Worm (Caenorhabditis elegans): ENCODE data around the gene rrf-3.

Gene rrf-3

ce11 chrII:8204039-8204438, 41.8 kb downstream of the rrf-3 start, which contains the start of gene col-76 (continued):
- TF ChIP-seq F44E2.7 (GFP tag; IDR thresholded peaks at IDR 0.05), result no peak

- TF ChIP-seq nhr-28 (tag; optimal IDR thresholded peaks at IDR 0.05), result peak; percentile 59
- TF ChIP-seq daf-16 (GFP tag; optimal IDR thresholded peaks at IDR 0.05), result no peak
- peak; percentile 2 for TF ChIP-seq daf-16 (tag; optimal IDR thresholded peaks at IDR 0.05)
- TF ChIP-seq mep-1 (tag; optimal IDR thresholded peaks at IDR 0.05), result no peak
- TF ChIP-seq pqm-1 (tag; optimal IDR thresholded peaks at IDR 0.05), result peak; percentile 40
- no peak for TF ChIP-seq sdz-12 (GFP tag; optimal IDR thresholded peaks at IDR 0.05)
Measured at ce11 chrII:8205612-8206011, 43.3 kb downstream of the rrf-3 start.

DNA sequence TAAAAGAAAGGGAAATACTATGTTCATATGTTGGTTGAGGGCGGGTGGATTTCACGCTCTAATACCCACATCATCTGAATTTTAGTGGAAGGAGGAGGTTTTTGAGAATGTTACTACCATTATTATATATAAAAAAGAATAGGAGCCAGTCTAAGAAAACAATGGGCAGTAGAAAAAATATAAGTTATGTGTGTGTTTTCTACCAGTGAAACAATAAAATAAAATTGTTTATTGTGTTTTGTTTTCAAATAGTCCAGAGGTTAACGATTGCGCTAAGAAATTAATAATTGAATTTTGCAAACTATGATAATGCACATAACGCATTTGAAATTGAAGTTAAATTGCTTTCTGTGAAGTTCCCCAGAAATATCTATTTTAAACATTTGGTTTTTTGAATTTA, 47.2 kb downstream of the rrf-3 start, which contains the start of gene M110.8:
M110.8 (minus strand) TSS at position 101 of the 400 bp plus-strand sequence.
- TF ChIP-seq lin-13 (GFP tag; optimal IDR thresholded peaks at IDR 0.05) (no peak), skn-1 (tag; optimal IDR thresholded peaks at IDR 0.05) (no peak), ztf-11 (tag; optimal IDR thresholded peaks at IDR 0.05) (no peak), php-3 (GFP tag; IDR thresholded peaks at IDR 0.05) (no peak), lin-39 (tag; optimal IDR thresholded peaks at IDR 0.05) (no peak), nhr-10 (tag; optimal IDR thresholded peaks at IDR 0.05) (no peak), ama-1 (optimal IDR thresholded peaks at IDR 0.05) (no peak), nhr-25 (tag; optimal IDR thresholded peaks at IDR 0.05; ENCODE audit: borderline replicate concordance, insufficient read depth) (no peak), spr-1 (tag; optimal IDR thresholded peaks at IDR 0.05) (no peak), hlh-30 (tag; optimal IDR thresholded peaks at IDR 0.05; ENCODE audit: insufficient read depth) (no peak), mdl-1 (tag; optimal IDR thresholded peaks at IDR 0.05) (no peak), ceh-44 (GFP tag; IDR thresholded peaks at IDR 0.05) (no peak), nhr-77 (tag; optimal IDR thresholded peaks at IDR 0.05) (no peak), Y48G9A.11 (GFP tag; IDR thresholded peaks at IDR 0.05) (no peak)

DNA sequence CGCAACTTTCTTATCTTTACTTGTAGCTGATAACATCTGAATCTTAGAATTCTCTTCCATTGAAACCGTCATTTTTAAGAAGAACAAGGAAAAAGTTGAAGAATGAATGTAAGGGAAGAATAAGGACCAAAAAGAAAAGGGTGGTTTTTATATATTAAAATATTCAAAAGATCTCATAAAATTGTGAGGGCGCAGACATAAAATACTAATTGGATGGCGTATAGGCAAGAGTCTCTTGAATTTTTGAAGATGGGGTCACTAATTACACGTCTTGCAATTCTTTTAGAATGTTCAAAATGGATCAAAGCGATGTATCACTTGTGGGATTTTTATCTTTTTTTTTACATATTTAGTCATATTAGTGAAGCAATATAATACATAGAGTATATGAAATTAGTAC, 50.4 kb downstream of the rrf-3 start, which contains the start of gene twk-3:
twk-3 (minus strand) TSS at position 101 of the 400 bp plus-strand sequence.
- no peak for TF ChIP-seq zfp-2 (tag; optimal IDR thresholded peaks at IDR 0.05)
- TF ChIP-seq lin-15B (tag; optimal IDR thresholded peaks at IDR 0.05), result no peak
- TF ChIP-seq gei-8 (GFP tag; optimal IDR thresholded peaks at IDR 0.05), result no peak
- TF ChIP-seq nhr-25 (tag; optimal IDR thresholded peaks at IDR 0.05; ENCODE audit: borderline replicate concordance, insufficient read depth), result no peak
- no peak for TF ChIP-seq hlh-30 (tag; optimal IDR thresholded peaks at IDR 0.05; ENCODE audit: insufficient read depth)
- TF ChIP-seq daf-8 (GFP tag; IDR thresholded peaks at IDR 0.05), result no peak
- no peak for TF ChIP-seq madf-9 (GFP tag; conservative IDR thresholded peaks at IDR 0.05)
- TF ChIP-seq ces-1 (GFP tag; optimal IDR thresholded peaks at IDR 0.05), result no peak
- no peak for TF ChIP-seq T26A8.4 (GFP tag; IDR thresholded peaks at IDR 0.05)
- TF ChIP-seq egl-27 (tag; optimal IDR thresholded peaks at IDR 0.05), result no peak
- no peak for TF ChIP-seq pqm-1 (tag; optimal IDR thresholded peaks at IDR 0.05)
- no peak for TF ChIP-seq ZK337.2 (GFP tag; IDR thresholded peaks at IDR 0.05)
- TF ChIP-seq ceh-62 (tag; optimal IDR thresholded peaks at IDR 0.05), result no peak
- no peak for TF ChIP-seq F26F4.8 (GFP tag; conservative IDR thresholded peaks at IDR 0.05)
- TF ChIP-seq lin-29 (GFP tag; IDR thresholded peaks at IDR 0.05), result no peak
- no peak for TF ChIP-seq lin-13 (GFP tag; optimal IDR thresholded peaks at IDR 0.05)
- TF ChIP-seq nhr-11 (tag; optimal IDR thresholded peaks at IDR 0.05), result no peak

- TF ChIP-seq unc-62 (GFP tag; optimal IDR thresholded peaks at IDR 0.05 in 1 of 2), result peak in 1 of 2 experiments; percentile 71
- TF ChIP-seq unc-62 (tag; optimal IDR thresholded peaks at IDR 0.05), result no peak
- TF ChIP-seq lin-15B (tag; optimal IDR thresholded peaks at IDR 0.05), result no peak
- TF ChIP-seq nhr-41 (GFP tag; IDR thresholded peaks at IDR 0.05), result no peak
- no peak for TF ChIP-seq fos-1 (tag; optimal IDR thresholded peaks at IDR 0.05)
- no peak for TF ChIP-seq mxl-3 (GFP tag; optimal IDR thresholded peaks at IDR 0.05)
- TF ChIP-seq ces-1 (GFP tag; optimal IDR thresholded peaks at IDR 0.05), result no peak
- TF ChIP-seq F49E8.2 (tag; optimal IDR thresholded peaks at IDR 0.05; ENCODE audit: borderline replicate concordance), result no peak
- TF ChIP-seq aha-1 (tag), result peak; percentile 6
Measured at ce11 chrII:8214367-8214766, 52.1 kb downstream of the rrf-3 start, which contains the start of gene M110.10. M110.10 (minus strand) TSS chrII:8214467.

All from whole organism, L4 larva.